Worm (Caenorhabditis elegans): Measurements from ENCODE around the gene C34D10.5.

ce11 chrX:8004845-8005244 lies 13.0 kb upstream of the C34D10.5 start:
- TF ChIP-seq him-1 (tag; optimal IDR thresholded peaks at IDR 0.05), result no peak
- no peak for TF ChIP-seq W03F9.2 (tag; optimal IDR thresholded peaks at IDR 0.05)

Measured in whole organism, L4/young adult.